Worm (Caenorhabditis elegans) whole organism, midembryonic: ENCODE data around the gene mpst-3.

ENCODE experiments used
- T22C8.4 ChIP-seq: fragments of 200-800 bp; sonication (Bioruptor generic); IDR thresholded peaks from 2 replicates; pipeline ENCODE4 v1.3.6; 2022; ENCODE audit warnings: missing genetic modification characterization, missing compliant biosample characterization
- cog-1 ChIP-seq: sonication (generic microtip); optimal IDR thresholded peaks from 2 replicates; lab custom pipeline; 2016; ENCODE audit warnings: missing genetic modification characterization, missing compliant biosample characterization
- flt-1 ChIP-seq: fragments of 200-800 bp; sonication (Bioruptor generic); IDR thresholded peaks from 2 replicates; pipeline ENCODE4 v1.3.6; 2022; ENCODE audit warnings: missing genetic modification characterization, missing compliant biosample characterization
- klf-2 ChIP-seq: fragments of 200-800 bp; sonication (Bioruptor generic); conservative IDR thresholded peaks from 2 replicates; pipeline ENCODE4 v1.3.6; 2022; ENCODE audit warnings: missing genetic modification reagents, missing genetic modification characterization, missing compliant biosample characterization
- ref-1 ChIP-seq: fragments of 200-800 bp; sonication (Bioruptor generic); conservative IDR thresholded peaks from 2 replicates; pipeline ENCODE4 v1.3.6; 2022; ENCODE audit warnings: missing genetic modification reagents, missing genetic modification characterization, missing compliant biosample characterization
- ztf-23 ChIP-seq: fragments of 200-800 bp; sonication (Bioruptor generic); IDR thresholded peaks from 2 replicates; pipeline ENCODE4 v1.3.6; 2022; ENCODE audit warnings: missing genetic modification reagents, missing genetic modification characterization, missing compliant biosample characterization

- no peak for TF ChIP-seq cog-1 (tag; lab: Kevin White, UChicago)
- no peak for TF ChIP-seq ztf-23 (GFP tag; lab: Robert Waterston, UW)
- no peak for TF ChIP-seq T22C8.4 (GFP tag; lab: Robert Waterston, UW)
- TF ChIP-seq flt-1, result no peak
- no peak for TF ChIP-seq klf-2 (GFP tag; lab: Robert Waterston, UW)
- TF ChIP-seq ref-1, result no peak
Observed at ce11 chrV:14848510-14849206, 46.8 kb upstream of the mpst-3 start.
